Worm (Caenorhabditis elegans): ENCODE measurements around the gene lido-9.

lido-9 gene

DNA sequence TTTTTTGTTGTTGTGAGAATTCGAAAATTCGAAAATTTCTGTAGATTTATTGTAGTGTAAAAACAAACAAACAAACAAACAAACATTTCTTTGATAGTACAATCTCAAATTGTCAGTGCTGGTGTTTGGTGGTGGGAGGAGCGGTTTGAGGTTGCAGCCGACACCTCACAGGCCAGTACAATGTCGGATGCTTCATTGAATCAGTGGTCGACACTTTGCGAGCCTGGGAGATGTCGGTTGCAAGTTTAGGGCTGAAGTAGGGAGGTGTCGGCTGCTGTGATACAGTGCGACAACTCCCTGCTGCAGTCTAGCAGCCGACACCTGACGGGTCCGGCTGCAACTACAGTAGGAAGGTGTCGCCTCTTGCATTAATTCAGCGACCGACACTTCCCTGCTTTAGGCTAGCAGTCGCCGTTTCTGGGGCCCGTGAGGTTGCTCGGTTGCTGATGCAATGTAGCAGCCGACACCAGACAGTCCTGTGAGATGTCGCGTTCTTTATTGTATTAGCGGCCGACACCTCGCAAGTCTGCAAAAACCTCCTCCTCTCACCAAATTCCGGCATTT lies 14.6 kb upstream of the lido-9 start (continued):
- no peak for TF ChIP-seq mxl-2 (GFP tag; conservative IDR thresholded peaks at IDR 0.05)
- TF ChIP-seq set-16 (GFP tag; IDR thresholded peaks at IDR 0.05): peak; percentile 61
- TF ChIP-seq attf-4 (tag; optimal IDR thresholded peaks at IDR 0.05): no peak
- no peak for TF ChIP-seq ceh-20 (GFP tag; IDR thresholded peaks at IDR 0.05)
- TF ChIP-seq hlh-30 (tag; optimal IDR thresholded peaks at IDR 0.05; ENCODE audit: insufficient read depth): no peak
- TF ChIP-seq aha-1 (tag): peak; percentile 9
- TF ChIP-seq lin-1 (GFP tag; IDR thresholded peaks at IDR 0.05): no peak
- no peak for TF ChIP-seq pha-4 (GFP tag; IDR thresholded peaks at IDR 0.05)
- no peak for TF ChIP-seq pha-4 (tag; optimal IDR thresholded peaks at IDR 0.05)
- no peak for TF ChIP-seq hlh-11 (tag; optimal IDR thresholded peaks at IDR 0.05)
- no peak for TF ChIP-seq php-3 (GFP tag; IDR thresholded peaks at IDR 0.05)
- TF ChIP-seq egl-43 (GFP tag; IDR thresholded peaks at IDR 0.05): no peak
- TF ChIP-seq ceh-82 (tag; optimal IDR thresholded peaks at IDR 0.05): no peak
- no peak for TF ChIP-seq unc-39 (tag; optimal IDR thresholded peaks at IDR 0.05)
- no peak for TF ChIP-seq nhr-41 (GFP tag; IDR thresholded peaks at IDR 0.05)
- no peak for TF ChIP-seq nhr-48 (tag; optimal IDR thresholded peaks at IDR 0.05)
- no peak for TF ChIP-seq jun-1 (tag; optimal IDR thresholded peaks at IDR 0.05)
- TF ChIP-seq lin-39 (tag; optimal IDR thresholded peaks at IDR 0.05): no peak
- TF ChIP-seq F26F4.8 (GFP tag; conservative IDR thresholded peaks at IDR 0.05): no peak
- no peak for TF ChIP-seq daf-19 (GFP tag; conservative IDR thresholded peaks at IDR 0.05)

DNA sequence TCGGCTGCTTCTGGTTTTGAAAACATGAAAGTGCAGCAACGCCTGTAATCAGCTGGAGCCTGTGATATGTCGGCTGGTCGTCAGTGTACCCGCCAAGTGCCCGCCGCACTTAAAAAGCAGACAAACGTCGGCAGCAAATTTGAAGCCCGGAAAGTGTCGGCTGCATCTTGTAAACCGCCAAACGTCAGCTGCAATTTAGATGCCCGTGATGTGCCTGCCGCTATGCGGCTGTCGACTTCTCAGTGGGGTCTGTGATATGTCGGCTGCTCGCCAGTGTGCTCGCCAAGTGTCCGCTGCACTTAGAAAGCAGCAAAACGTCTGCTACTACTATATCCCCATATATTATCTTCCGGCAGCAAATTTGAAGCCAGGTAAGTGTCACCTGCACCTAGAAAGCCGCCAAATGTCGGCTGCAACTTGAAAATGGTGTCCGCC lies 13.4 kb upstream of the lido-9 start:
- no peak for TF ChIP-seq lsy-2 (tag; optimal IDR thresholded peaks at IDR 0.05)
- TF ChIP-seq attf-4 (tag; optimal IDR thresholded peaks at IDR 0.05): no peak
- TF ChIP-seq php-3 (GFP tag; IDR thresholded peaks at IDR 0.05): 0 out of 2 replicates have a peak, but pooled peaks have one; percentile 17
- TF ChIP-seq lin-13 (GFP tag; optimal IDR thresholded peaks at IDR 0.05): peak; percentile 14
- peak; percentile 38 for TF ChIP-seq hlh-11 (tag; optimal IDR thresholded peaks at IDR 0.05)
- no peak for TF ChIP-seq ceh-20 (GFP tag; IDR thresholded peaks at IDR 0.05)
- 0 out of 2 replicates have a peak, but pooled peaks have one; percentile 52 for TF ChIP-seq snpc-1.2 (GFP tag; IDR thresholded peaks at IDR 0.05)
- peak; percentile 12 for TF ChIP-seq nhr-111 (GFP tag; optimal IDR thresholded peaks at IDR 0.05)
- TF ChIP-seq lin-38 (GFP tag; IDR thresholded peaks at IDR 0.05): 0 out of 2 replicates have a peak, but pooled peaks have one; percentile 5
- peak; percentile 41; the same call in 1 of the 2 replicates for TF ChIP-seq hmg-1.1 (GFP tag; IDR thresholded peaks at IDR 0.05)
- TF ChIP-seq zfp-3 (GFP tag; conservative IDR thresholded peaks at IDR 0.05): 0 out of 2 replicates have a peak, but pooled peaks have one; percentile 53
- peak; percentile 4 for TF ChIP-seq mes-2 (tag; optimal IDR thresholded peaks at IDR 0.05; ENCODE audit: poor library complexity, severe bottlenecking)
- TF ChIP-seq mep-1 (tag; optimal IDR thresholded peaks at IDR 0.05): peak; percentile 14
- TF ChIP-seq F10B5.3 (tag; optimal IDR thresholded peaks at IDR 0.05): no peak
- no peak for TF ChIP-seq ceh-28 (tag; optimal IDR thresholded peaks at IDR 0.05)
- TF ChIP-seq D1046.2 (GFP tag; IDR thresholded peaks at IDR 0.05): no peak
- TF ChIP-seq egl-43 (GFP tag; IDR thresholded peaks at IDR 0.05): peak; percentile 75
- TF ChIP-seq snpc-4 (tag; optimal IDR thresholded peaks at IDR 0.05): peak; percentile 46
- TF ChIP-seq sdz-12 (GFP tag; optimal IDR thresholded peaks at IDR 0.05): peak; percentile 41
- no peak for TF ChIP-seq ceh-32 (tag; optimal IDR thresholded peaks at IDR 0.05; ENCODE audit: poor library complexity)
- no peak for TF ChIP-seq lin-39 (tag; optimal IDR thresholded peaks at IDR 0.05)
- TF ChIP-seq aha-1 (tag): peak; percentile 72
- no peak for TF ChIP-seq tag-97 (GFP tag; IDR thresholded peaks at IDR 0.05)
- no peak for TF ChIP-seq unc-62 (GFP tag; optimal IDR thresholded peaks at IDR 0.05 in 1 of 2)
- no peak for TF ChIP-seq unc-62 (tag; optimal IDR thresholded peaks at IDR 0.05)
- TF ChIP-seq set-16 (GFP tag; IDR thresholded peaks at IDR 0.05): peak; percentile 59
- TF ChIP-seq zfp-2 (tag; optimal IDR thresholded peaks at IDR 0.05): no peak
- TF ChIP-seq madf-5 (GFP tag; IDR thresholded peaks at IDR 0.05): 0 out of 4 replicates have a peak, but pooled peaks of 1 of the 2 experiments have one; percentile 57
- no peak for TF ChIP-seq lin-1 (GFP tag; IDR thresholded peaks at IDR 0.05)
